Worm (Caenorhabditis elegans) whole organism, young adult: ENCODE data around the gene K12H6.12.

Experiments used
- B0035.1 ChIP-seq: sonication (generic microtip); optimal IDR thresholded peaks from 2 replicates; lab custom pipeline; 2016; ENCODE audit warnings: missing genetic modification characterization, mild to moderate bottlenecking, missing compliant biosample characterization, missing genotype, missing genetic modification reagents
- C06A6.2 ChIP-seq: fragments of 200-800 bp; sonication (Bioruptor generic); conservative IDR thresholded peaks from 2 replicates; pipeline ENCODE4 v1.3.6; 2022; ENCODE audit warnings: missing genetic modification characterization, missing compliant biosample characterization
- D2030.7 ChIP-seq: fragments of 200-800 bp; sonication (Bioruptor generic); IDR thresholded peaks from 2 replicates; pipeline ENCODE4 v1.3.6; 2022; ENCODE audit warnings: missing genetic modification reagents, missing genetic modification characterization, missing compliant biosample characterization
- F23B12.7 ChIP-seq: sonication (generic microtip); optimal IDR thresholded peaks from 2 replicates; lab custom pipeline; 2017; ENCODE audit warnings: missing genetic modification characterization, mild to moderate bottlenecking, missing compliant biosample characterization, antibody characterized with exemption, moderate library complexity; ENCODE audit not compliant: insufficient read depth
- K11D2.4 ChIP-seq: fragments of 200-800 bp; sonication (Bioruptor generic); IDR thresholded peaks from 2 replicates; pipeline ENCODE4 v1.3.6; 2022; ENCODE audit warnings: missing genetic modification reagents, missing genetic modification characterization, missing compliant biosample characterization
- Y53G8AR.9 ChIP-seq: fragments of 200-800 bp; sonication (Bioruptor generic); conservative IDR thresholded peaks from 2 replicates; pipeline ENCODE4 v1.3.6; 2022; ENCODE audit warnings: missing genetic modification reagents, missing genetic modification characterization, missing compliant biosample characterization
- Y56A3A.18 ChIP-seq: fragments of 200-800 bp; sonication (Bioruptor generic); IDR thresholded peaks from 2 replicates; pipeline ENCODE4 v1.3.6; 2022; ENCODE audit warnings: missing genetic modification reagents, missing genetic modification characterization, missing compliant biosample characterization
- atf-7 ChIP-seq: sonication (generic microtip); optimal IDR thresholded peaks from 2 replicates; lab custom pipeline; 2017; ENCODE audit warnings: mild to moderate bottlenecking, missing genetic modification characterization, missing compliant biosample characterization
- attf-6 ChIP-seq: fragments of 200-800 bp; sonication (Bioruptor generic); IDR thresholded peaks from 2 replicates; pipeline ENCODE4 v1.3.6; 2022; ENCODE audit warnings: missing genetic modification reagents, missing genetic modification characterization, missing compliant biosample characterization
- bed-2 ChIP-seq: fragments of 200-800 bp; sonication (Bioruptor generic); IDR thresholded peaks from 2 replicates; pipeline ENCODE4 v1.3.6; 2022; ENCODE audit warnings: missing genetic modification reagents, missing genetic modification characterization, missing compliant biosample characterization
- ceh-58 ChIP-seq: fragments of 200-800 bp; sonication (Bioruptor generic); IDR thresholded peaks from 2 replicates; pipeline ENCODE4 v1.3.6; 2022; ENCODE audit warnings: missing genetic modification characterization, missing compliant biosample characterization
- egl-18 ChIP-seq: fragments of 200-800 bp; sonication (Bioruptor generic); IDR thresholded peaks from 2 replicates; pipeline ENCODE4 v1.3.6; 2022; ENCODE audit warnings: missing genetic modification reagents, missing genetic modification characterization, missing compliant biosample characterization
- him-1 ChIP-seq: sonication (generic microtip); optimal IDR thresholded peaks from 2 replicates; lab custom pipeline; 2016; ENCODE audit warnings: missing genotype, missing genetic modification reagents, missing genetic modification characterization, missing compliant biosample characterization
- hlh-12 ChIP-seq: sonication (generic microtip); optimal IDR thresholded peaks from 2 replicates; lab custom pipeline; 2016; ENCODE audit warnings: missing genetic modification characterization, missing compliant biosample characterization
- hmg-1.2 ChIP-seq: fragments of 200-800 bp; sonication (Bioruptor generic); IDR thresholded peaks from 2 replicates; pipeline ENCODE4 v1.3.6; 2022; ENCODE audit warnings: missing genetic modification reagents, missing genetic modification characterization, missing compliant biosample characterization
- hsf-1 ChIP-seq: fragments of 200-800 bp; sonication (Bioruptor generic); IDR thresholded peaks from 2 replicates; pipeline ENCODE4 v1.3.6; 2022; ENCODE audit warnings: missing genetic modification reagents, missing genetic modification characterization, missing compliant biosample characterization
- let-526 ChIP-seq: fragments of 200-800 bp; sonication (Bioruptor generic); IDR thresholded peaks from 2 replicates; pipeline ENCODE4 v1.3.6; 2022; ENCODE audit warnings: missing genetic modification reagents, missing genetic modification characterization, missing compliant biosample characterization
- lin-35 ChIP-seq, 3 experiments: fragments of 150-350 bp in 2 of 3; sonication (generic microtip) in 1 of 3; optimal IDR thresholded peaks; 2 replicates each; lab custom pipeline; 2014 to 2018; ENCODE audit warnings: missing biosample characterization in 3 of 3, missing genetic modification characterization in 3 of 3, missing genetic modification reagents in 3 of 3
- lsy-27 ChIP-seq: sonication (generic microtip); optimal IDR thresholded peaks from 2 replicates; lab custom pipeline; 2017; ENCODE audit warnings: missing genetic modification characterization, mild to moderate bottlenecking, missing compliant biosample characterization, antibody characterized with exemption, missing genotype, borderline replicate concordance; ENCODE audit not compliant: insufficient read depth
- madf-10 ChIP-seq: sonication (generic microtip); optimal IDR thresholded peaks from 2 replicates; lab custom pipeline; 2016; ENCODE audit warnings: mild to moderate bottlenecking, missing genetic modification characterization, missing compliant biosample characterization
- madf-6 ChIP-seq: fragments of 200-800 bp; sonication (Bioruptor generic); IDR thresholded peaks from 2 replicates; pipeline ENCODE4 v1.3.6; 2022; ENCODE audit warnings: missing genetic modification reagents, missing genetic modification characterization, missing compliant biosample characterization
- mel-28 ChIP-seq: sonication (generic microtip); optimal IDR thresholded peaks from 2 replicates; lab custom pipeline; 2016; ENCODE audit warnings: borderline replicate concordance, mild to moderate bottlenecking, missing genetic modification characterization, missing compliant biosample characterization
- nhr-120 ChIP-seq: fragments of 200-800 bp; sonication (Bioruptor generic); IDR thresholded peaks from 2 replicates; pipeline ENCODE4 v1.3.6; 2022; ENCODE audit warnings: missing genetic modification characterization, missing compliant biosample characterization
- nhr-90 ChIP-seq: sonication (generic microtip); optimal IDR thresholded peaks from 2 replicates; lab custom pipeline; 2016; ENCODE audit warnings: missing genotype, mild to moderate bottlenecking, missing genetic modification characterization, missing compliant biosample characterization
- pbrm-1 ChIP-seq: fragments of 200-800 bp; sonication (Bioruptor generic); IDR thresholded peaks from 2 replicates; pipeline ENCODE4 v1.3.6; 2022; ENCODE audit warnings: missing genetic modification reagents, missing genetic modification characterization, missing compliant biosample characterization
- snpc-1.1 ChIP-seq: sonication (generic microtip); optimal IDR thresholded peaks from 2 replicates; lab custom pipeline; 2017; ENCODE audit warnings: missing genetic modification characterization, mild to moderate bottlenecking, missing compliant biosample characterization, antibody characterized with exemption, moderate library complexity, missing genotype, missing genetic modification reagents; ENCODE audit not compliant: insufficient read depth
- snpc-4 ChIP-seq, 5 experiments: fragments of 150-350 bp in 1 of 5; sonication (generic microtip) in 4 of 5; optimal IDR thresholded peaks; 2 replicates each; lab custom pipeline; 2014 to 2018; ENCODE audit warnings: missing genetic modification characterization in 5 of 5, missing biosample characterization in 3 of 5, antibody characterized with exemption in 2 of 5, mild to moderate bottlenecking in 2 of 5, missing compliant biosample characterization in 2 of 5, missing genotype in 2 of 5, moderate library complexity in 2 of 5, missing genetic modification reagents in 1 of 5
- tbx-9 ChIP-seq: sonication (generic microtip); optimal IDR thresholded peaks from 2 replicates; lab custom pipeline; 2016; ENCODE audit warnings: borderline replicate concordance, missing genetic modification characterization, inconsistent platforms, missing compliant biosample characterization
- unc-130 ChIP-seq: sonication (generic microtip); optimal IDR thresholded peaks from 2 replicates; lab custom pipeline; 2016; ENCODE audit warnings: missing genetic modification reagents, missing genetic modification characterization, missing compliant biosample characterization
- unc-62 ChIP-seq: fragments of 150-350 bp; optimal IDR thresholded peaks from 2 replicates; lab custom pipeline; 2014; ENCODE audit warnings: missing biosample characterization, missing genetic modification reagents, missing genetic modification characterization
- xnd-1 ChIP-seq: sonication (generic microtip); optimal IDR thresholded peaks from 2 replicates; lab custom pipeline; 2016; ENCODE audit warnings: missing genotype, missing genetic modification reagents, missing genetic modification characterization, missing compliant biosample characterization
- zim-3 ChIP-seq: sonication (generic microtip); optimal IDR thresholded peaks from 2 replicates; lab custom pipeline; 2017; ENCODE audit warnings: mild to moderate bottlenecking, missing genetic modification characterization, moderate library complexity, missing compliant biosample characterization
- ztf-22 ChIP-seq: fragments of 200-800 bp; sonication (Bioruptor generic); optimal IDR thresholded peaks from 2 replicates; lab custom pipeline; 2018; ENCODE audit warnings: mild to moderate bottlenecking, missing genetic modification characterization, moderate library complexity, missing compliant biosample characterization
- ztf-25 ChIP-seq: fragments of 200-800 bp; sonication (Bioruptor generic); IDR thresholded peaks from 2 replicates; pipeline ENCODE4 v1.3.6; 2022; ENCODE audit warnings: missing genetic modification reagents, missing genetic modification characterization, missing compliant biosample characterization

The K12H6.12 gene

ce11 chrII:2815017-2815416, 7.1 kb downstream of the K12H6.12 start (continued):
- TF ChIP-seq K11D2.4 (GFP tag; lab: Robert Waterston, UW) (no peak), xnd-1 (tag; lab: Kevin White, UChicago) (peak; percentile 85), snpc-4 (GFP tag; optimal IDR thresholded peaks at IDR 0.05; lab: Kevin White, UChicago) (no peak), snpc-4 (tag; optimal IDR thresholded peaks at IDR 0.05; lab: Kevin White, UChicago) (no peak), ceh-58 (GFP tag; lab: Robert Waterston, UW) (no peak), bed-2 (GFP tag; lab: Robert Waterston, UW) (no peak), hmg-1.2 (no peak), pbrm-1 (GFP tag; lab: Robert Waterston, UW) (no peak), lsy-27 (tag; lab: Kevin White, UChicago) (no peak)

- TF ChIP-seq madf-6 (GFP tag; lab: Robert Waterston, UW): no peak
- no peak for TF ChIP-seq snpc-1.1 (tag; lab: Kevin White, UChicago)
- no peak for TF ChIP-seq let-526 (GFP tag; lab: Robert Waterston, UW)
- no peak for TF ChIP-seq zim-3 (tag; lab: Kevin White, UChicago)
- TF ChIP-seq hsf-1 (GFP tag; lab: Robert Waterston, UW): no peak
- TF ChIP-seq tbx-9: no peak
- no peak for TF ChIP-seq D2030.7
- no peak for TF ChIP-seq B0035.1 (tag; lab: Kevin White, UChicago)
- no peak for TF ChIP-seq unc-130 (GFP tag; lab: Kevin White, UChicago)
- TF ChIP-seq egl-18 (GFP tag; lab: Robert Waterston, UW): no peak
- TF ChIP-seq unc-62: no peak
- no peak for TF ChIP-seq ztf-22
- TF ChIP-seq atf-7 (tag; lab: Kevin White, UChicago): no peak
- no peak for TF ChIP-seq ztf-25 (GFP tag; lab: Robert Waterston, UW)
- no peak for TF ChIP-seq F23B12.7 (tag; lab: Kevin White, UChicago)
- TF ChIP-seq nhr-120 (GFP tag; lab: Robert Waterston, UW): no peak
- no peak for TF ChIP-seq Y53G8AR.9
- no peak for TF ChIP-seq Y56A3A.18 (GFP tag; lab: Robert Waterston, UW)
- TF ChIP-seq madf-10 (tag; lab: Kevin White, UChicago): no peak
Observed at ce11 chrII:2815444-2815843, 7.5 kb downstream of the K12H6.12 start, which contains the start of gene K12H6.2. TSS of gene K12H6.2 (minus strand) at chrII:2815544.

ce11 chrII:2816676-2817075, 8.7 kb downstream of the K12H6.12 start, which contains the start of gene set-13:
TSS of gene set-13 (plus strand) at chrII:2816976.
- no peak for TF ChIP-seq snpc-1.1 (tag; lab: Kevin White, UChicago)
- no peak for TF ChIP-seq hlh-12 (tag; lab: Kevin White, UChicago)
- no peak for TF ChIP-seq C06A6.2 (GFP tag; lab: Robert Waterston, UW)
- TF ChIP-seq ztf-25 (GFP tag; lab: Robert Waterston, UW): no peak
- no peak for TF ChIP-seq attf-6 (GFP tag; lab: Robert Waterston, UW)
- TF ChIP-seq mel-28 (tag; lab: Kevin White, UChicago): no peak
- no peak for TF ChIP-seq nhr-90 (tag; lab: Kevin White, UChicago)
- TF ChIP-seq him-1 (tag; lab: Kevin White, UChicago): no peak
- no peak for TF ChIP-seq lin-35 (GFP tag; optimal IDR thresholded peaks at IDR 0.05; lab: Kevin White, UChicago)
